Worm (Caenorhabditis elegans) whole organism, L4 larva: ENCODE results near the gene rps-0.

Experiments used
- ZK546.5 ChIP-seq, 2 experiments: sonication (generic microtip); optimal IDR thresholded peaks; 2 replicates each; lab custom pipeline; 2017; ENCODE audit warnings: missing biosample characterization in 2 of 2, missing genetic modification characterization in 2 of 2
- ama-1 ChIP-seq: fragments of 150-350 bp; optimal IDR thresholded peaks from 2 replicates; lab custom pipeline; 2014; ENCODE audit warnings: inconsistent platforms, mixed read lengths
- dmd-9 ChIP-seq: fragments of 200-800 bp; sonication (Bioruptor generic); IDR thresholded peaks from 2 replicates; pipeline ENCODE4 v1.3.6; 2022; ENCODE audit warnings: missing genetic modification reagents, missing genetic modification characterization, missing compliant biosample characterization
- dpl-1 ChIP-seq: fragments of 150-350 bp; optimal IDR thresholded peaks from 2 replicates; lab custom pipeline; 2014; ENCODE audit warnings: missing biosample characterization, missing genetic modification reagents, missing genetic modification characterization
- lin-1 ChIP-seq: fragments of 200-800 bp; sonication (Bioruptor generic); IDR thresholded peaks from 2 replicates; pipeline ENCODE4 v1.3.6; 2022; ENCODE audit warnings: missing genetic modification reagents, missing genetic modification characterization, missing compliant biosample characterization
- nhr-237 ChIP-seq: sonication (generic microtip); optimal IDR thresholded peaks from 2 replicates; lab custom pipeline; 2017; ENCODE audit warnings: missing biosample characterization, missing genetic modification characterization
- nhr-28 ChIP-seq: fragments of 150-350 bp; optimal IDR thresholded peaks from 2 replicates; lab custom pipeline; 2014; ENCODE audit warnings: missing biosample characterization, missing genetic modification characterization
- pqm-1 ChIP-seq: sonication (generic microtip); optimal IDR thresholded peaks from 2 replicates; lab custom pipeline; 2017; ENCODE audit warnings: missing biosample characterization, missing genetic modification characterization
- snpc-1.2 ChIP-seq: fragments of 200-800 bp; sonication (Bioruptor generic); IDR thresholded peaks from 2 replicates; pipeline ENCODE4 v1.3.6; 2022; ENCODE audit warnings: missing genetic modification reagents, missing genetic modification characterization, missing compliant biosample characterization
- unc-130 ChIP-seq: sonication (generic microtip); optimal IDR thresholded peaks from 2 replicates; lab custom pipeline; 2016; ENCODE audit warnings: missing genetic modification reagents, missing genetic modification characterization, missing compliant biosample characterization
- unc-62 ChIP-seq, 3 experiments: fragments of 150-350 bp in 1 of 3; sonication (generic microtip); optimal IDR thresholded peaks in 2 of 3; peaks in 1 of 3; 1 replicate in 1 of 3; 2 replicates in 2 of 3; lab custom pipeline; 2014 to 2017; ENCODE audit warnings: missing biosample characterization in 3 of 3, missing genetic modification characterization in 3 of 3, missing genetic modification reagents in 3 of 3, missing genotype in 1 of 3
- zag-1 ChIP-seq: fragments of 150-350 bp; optimal IDR thresholded peaks from 2 replicates; lab custom pipeline; 2014; ENCODE audit warnings: missing biosample characterization, missing genetic modification characterization

DNA sequence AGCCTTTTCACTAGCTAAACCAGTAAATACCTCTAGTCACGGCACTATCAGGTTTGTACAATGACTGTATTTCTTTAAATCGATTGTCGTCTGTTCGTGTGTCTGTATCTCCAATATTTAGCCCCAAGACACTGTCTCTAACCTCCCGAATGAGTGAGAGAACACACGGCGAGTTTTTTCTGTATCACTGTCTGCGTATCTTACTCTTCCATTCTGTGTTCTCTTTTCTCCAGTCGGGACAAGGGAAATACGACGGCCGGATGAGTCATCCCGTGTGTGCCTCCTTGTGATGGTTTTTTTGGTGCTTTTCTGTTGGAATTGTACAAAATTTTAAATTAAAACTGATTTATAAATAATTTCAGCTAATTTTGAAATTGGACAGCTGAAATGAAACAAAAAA is 42.2 kb upstream of the rps-0 start:
- TF ChIP-seq ZK546.5 (tag; optimal IDR thresholded peaks at IDR 0.05; lab: Kevin White, UChicago) (no peak), unc-62 (GFP tag; optimal IDR thresholded peaks at IDR 0.05 in 1 of 2; lab: Kevin White, UChicago) (peak in 1 of 2 experiments; percentile 98), unc-62 (tag; optimal IDR thresholded peaks at IDR 0.05; lab: Kevin White, UChicago) (no peak), dpl-1 (GFP tag; lab: Kevin White, UChicago) (peak; percentile 62), ama-1 (lab: Kevin White, UChicago) (peak; percentile 9), pqm-1 (tag; lab: Kevin White, UChicago) (peak; percentile 57), nhr-237 (no peak), zag-1 (no peak), dmd-9 (GFP tag; lab: Robert Waterston, UW) (no peak; the same call in 1 of the 2 replicates), unc-130 (GFP tag; lab: Kevin White, UChicago) (no peak), nhr-28 (tag; lab: Kevin White, UChicago) (peak; percentile 79), snpc-1.2 (GFP tag; lab: Robert Waterston, UW) (no peak), lin-1 (0 out of 2 replicates have a peak, but pooled peaks have one; percentile 35)
